Worm (Caenorhabditis elegans): ENCODE measurements around the gene dpy-21.

- no peak for TF ChIP-seq ekl-4 (GFP tag; IDR thresholded peaks at IDR 0.05)
- TF ChIP-seq snpc-4 (GFP tag; optimal IDR thresholded peaks at IDR 0.05) = no peak
- TF ChIP-seq snpc-4 (tag; optimal IDR thresholded peaks at IDR 0.05) = no peak
- no peak for TF ChIP-seq ama-1 (optimal IDR thresholded peaks at IDR 0.05)
- TF ChIP-seq ama-1 (GFP tag; optimal IDR thresholded peaks at IDR 0.05) = no peak
- TF ChIP-seq nfya-1 (tag; optimal IDR thresholded peaks at IDR 0.05; ENCODE audit: borderline replicate concordance, insufficient read depth) = no peak
- no peak for TF ChIP-seq madf-8 (GFP tag; conservative IDR thresholded peaks at IDR 0.05)
- TF ChIP-seq madf-3 (GFP tag; IDR thresholded peaks at IDR 0.05) = no peak
- TF ChIP-seq ets-4 (GFP tag; optimal IDR thresholded peaks at IDR 0.05) = no peak
- no peak for TF ChIP-seq snpc-3.4 (tag; optimal IDR thresholded peaks at IDR 0.05)
- no peak for TF ChIP-seq C17E4.6 (GFP tag; IDR thresholded peaks at IDR 0.05)
These were observed 4.0 kb downstream of the dpy-21 start for ce11 chrV:17944849-17945452.
